Worm (Caenorhabditis elegans) whole organism, L2 larva: ENCODE results near the gene C01G6.4.
A peak's percentile ranks its signal among the peaks of the same experiment; 100 is the strongest.

Experiments
- C34F6.9 ChIP-seq: fragments of 150-350 bp; optimal IDR thresholded peaks from 2 replicates; lab custom pipeline; 2014; ENCODE audit warnings: missing biosample characterization, missing genetic modification characterization
- F13H6.1 ChIP-seq: sonication (generic microtip); optimal IDR thresholded peaks from 2 replicates; lab custom pipeline; 2016; ENCODE audit warnings: missing genetic modification characterization, missing compliant biosample characterization
- R02D3.7 ChIP-seq: fragments of 150-350 bp; optimal IDR thresholded peaks from 2 replicates; lab custom pipeline; 2014; ENCODE audit warnings: missing biosample characterization, missing genetic modification characterization
- ZK546.5 ChIP-seq: sonication (generic microtip); optimal IDR thresholded peaks from 2 replicates; lab custom pipeline; 2017; ENCODE audit warnings: missing biosample characterization, missing genetic modification characterization
- aly-2 ChIP-seq: fragments of 150-350 bp; optimal IDR thresholded peaks from 2 replicates; lab custom pipeline; 2014; ENCODE audit warnings: missing biosample characterization, missing genetic modification characterization
- ama-1 ChIP-seq: fragments of 150-350 bp; optimal IDR thresholded peaks from 2 replicates; lab custom pipeline; 2018; ENCODE audit warnings: inconsistent platforms
- blmp-1 ChIP-seq: sonication (generic microtip); optimal IDR thresholded peaks from 2 replicates; lab custom pipeline; 2017; ENCODE audit warnings: missing genetic modification characterization, mild to moderate bottlenecking, missing compliant biosample characterization, antibody characterized with exemption, moderate library complexity; ENCODE audit not compliant: insufficient read depth
- ceh-16 ChIP-seq: fragments of 150-350 bp; optimal IDR thresholded peaks from 2 replicates; lab custom pipeline; 2014; ENCODE audit warnings: missing biosample characterization, missing genetic modification characterization
- crh-2 ChIP-seq: sonication (generic microtip); optimal IDR thresholded peaks from 2 replicates; lab custom pipeline; 2017; ENCODE audit warnings: missing biosample characterization, missing genetic modification characterization
- dmd-4 ChIP-seq: sonication (generic microtip); optimal IDR thresholded peaks from 2 replicates; lab custom pipeline; 2017; ENCODE audit warnings: missing biosample characterization, missing genetic modification characterization
- egl-27 ChIP-seq: sonication (generic microtip); optimal IDR thresholded peaks from 3 replicates; lab custom pipeline; 2017; ENCODE audit warnings: missing biosample characterization, missing genetic modification reagents, missing genetic modification characterization
- elt-1 ChIP-seq: fragments of 150-350 bp; optimal IDR thresholded peaks from 2 replicates; lab custom pipeline; 2014; ENCODE audit warnings: missing biosample characterization, missing genetic modification characterization
- elt-3 ChIP-seq: sonication (generic microtip); optimal IDR thresholded peaks from 2 replicates; lab custom pipeline; 2017; ENCODE audit warnings: missing biosample characterization, missing genetic modification characterization
- fos-1 ChIP-seq: fragments of 150-350 bp; optimal IDR thresholded peaks from 2 replicates; lab custom pipeline; 2014; ENCODE audit warnings: missing biosample characterization, missing genetic modification characterization
- gmeb-1 ChIP-seq: fragments of 150-350 bp; optimal IDR thresholded peaks from 2 replicates; lab custom pipeline; 2014; ENCODE audit warnings: missing biosample characterization, missing genetic modification characterization
- lin-11 ChIP-seq: fragments of 150-350 bp; sonication (generic microtip); optimal IDR thresholded peaks from 2 replicates; lab custom pipeline; 2014; ENCODE audit warnings: missing biosample characterization, missing genetic modification characterization, inconsistent platforms, mixed read lengths
- lin-13 ChIP-seq: fragments of 150-350 bp; optimal IDR thresholded peaks from 2 replicates; lab custom pipeline; 2014; ENCODE audit warnings: missing biosample characterization, missing genetic modification reagents, missing genetic modification characterization
- lin-39 ChIP-seq: fragments of 150-350 bp; optimal IDR thresholded peaks from 2 replicates; lab custom pipeline; 2014; ENCODE audit warnings: missing biosample characterization, missing genetic modification reagents, missing genetic modification characterization
- lsy-2 ChIP-seq, 2 experiments: fragments of 150-350 bp in 1 of 2; sonication (generic microtip) in 1 of 2; optimal IDR thresholded peaks; 2 replicates each; lab custom pipeline; 2014 to 2017; ENCODE audit warnings: missing biosample characterization in 2 of 2, missing genetic modification characterization in 2 of 2
- mdl-1 ChIP-seq, 2 experiments: fragments of 150-350 bp in 1 of 2; sonication (generic microtip) in 1 of 2; optimal IDR thresholded peaks; 2 replicates each; lab custom pipeline; 2017; ENCODE audit warnings: missing biosample characterization in 2 of 2, missing genetic modification characterization in 2 of 2
- nhr-10 ChIP-seq: sonication (generic microtip); optimal IDR thresholded peaks from 2 replicates; lab custom pipeline; 2017; ENCODE audit warnings: missing biosample characterization, missing genetic modification characterization
- nhr-11 ChIP-seq: fragments of 150-350 bp; optimal IDR thresholded peaks from 2 replicates; lab custom pipeline; 2014; ENCODE audit warnings: missing biosample characterization, missing genetic modification characterization
- nhr-12 ChIP-seq: fragments of 150-350 bp; optimal IDR thresholded peaks from 2 replicates; lab custom pipeline; 2014; ENCODE audit warnings: missing biosample characterization, missing genetic modification characterization
- nhr-129 ChIP-seq: fragments of 150-350 bp; optimal IDR thresholded peaks from 2 replicates; lab custom pipeline; 2014; ENCODE audit warnings: missing biosample characterization, missing genetic modification characterization
- nhr-21 ChIP-seq: fragments of 150-350 bp; optimal IDR thresholded peaks from 2 replicates; lab custom pipeline; 2014; ENCODE audit warnings: missing biosample characterization, missing genetic modification characterization
- nhr-237 ChIP-seq: fragments of 150-350 bp; optimal IDR thresholded peaks from 2 replicates; lab custom pipeline; 2014; ENCODE audit warnings: missing biosample characterization, missing genetic modification characterization
- nhr-25 ChIP-seq: fragments of 150-350 bp; sonication (generic microtip); optimal IDR thresholded peaks from 3 replicates; lab custom pipeline; 2014; ENCODE audit warnings: missing biosample characterization, missing genetic modification characterization
- nhr-6 ChIP-seq: fragments of 150-350 bp; optimal IDR thresholded peaks from 2 replicates; lab custom pipeline; 2014; ENCODE audit warnings: missing biosample characterization, missing genetic modification characterization
- nhr-77 ChIP-seq: fragments of 150-350 bp; optimal IDR thresholded peaks from 2 replicates; lab custom pipeline; 2014; ENCODE audit warnings: missing biosample characterization, missing genetic modification characterization
- sem-4 ChIP-seq: fragments of 150-350 bp; optimal IDR thresholded peaks from 2 replicates; lab custom pipeline; 2014; ENCODE audit warnings: missing biosample characterization, missing genetic modification reagents, missing genetic modification characterization
- skn-1 ChIP-seq: sonication (generic microtip); optimal IDR thresholded peaks from 2 replicates; lab custom pipeline; 2017; ENCODE audit warnings: missing biosample characterization, missing genetic modification characterization
- sma-3 ChIP-seq: sonication (generic microtip); optimal IDR thresholded peaks from 2 replicates; lab custom pipeline; 2016; ENCODE audit warnings: missing genetic modification reagents, missing genetic modification characterization, missing compliant biosample characterization
- sma-9 ChIP-seq, 2 experiments: fragments of 150-350 bp in 1 of 2; sonication (generic microtip) in 1 of 2; optimal IDR thresholded peaks; 2 replicates each; lab custom pipeline; 2014 to 2016; ENCODE audit warnings: missing genetic modification characterization in 2 of 2, mild to moderate bottlenecking in 1 of 2, missing biosample characterization in 1 of 2, missing compliant biosample characterization in 1 of 2, missing genetic modification reagents in 1 of 2, moderate library complexity in 1 of 2
- snpc-4 ChIP-seq: fragments of 150-350 bp; optimal IDR thresholded peaks from 2 replicates; lab custom pipeline; 2014; ENCODE audit warnings: missing biosample characterization, missing genetic modification characterization
- unc-39 ChIP-seq: fragments of 150-350 bp; optimal IDR thresholded peaks from 2 replicates; lab custom pipeline; 2014; ENCODE audit warnings: missing biosample characterization, missing genetic modification characterization
- unc-55 ChIP-seq: fragments of 150-350 bp; sonication (generic microtip); optimal IDR thresholded peaks from 3 replicates; lab custom pipeline; 2014; ENCODE audit warnings: missing biosample characterization, missing genetic modification reagents, missing genetic modification characterization
- unc-62 ChIP-seq: fragments of 150-350 bp; optimal IDR thresholded peaks from 2 replicates; lab custom pipeline; 2014; ENCODE audit warnings: missing biosample characterization, missing genetic modification reagents, missing genetic modification characterization
- zag-1 ChIP-seq: fragments of 150-350 bp; optimal IDR thresholded peaks from 2 replicates; lab custom pipeline; 2014; ENCODE audit warnings: missing biosample characterization, missing genetic modification characterization
- ztf-11 ChIP-seq: sonication (generic microtip); optimal IDR thresholded peaks from 2 replicates; lab custom pipeline; 2017; ENCODE audit warnings: missing biosample characterization, missing genetic modification characterization
- ztf-4 ChIP-seq: fragments of 150-350 bp; optimal IDR thresholded peaks from 2 replicates; lab custom pipeline; 2014; ENCODE audit warnings: missing biosample characterization, missing genetic modification characterization

Gene C01G6.4

ce11 chrII:9305575-9305974 lies 32.7 kb upstream of the C01G6.4 start:
- TF ChIP-seq nhr-21 (tag; lab: Kevin White, UChicago) (no peak), blmp-1 (tag; lab: Kevin White, UChicago) (no peak), lsy-2 (tag; optimal IDR thresholded peaks at IDR 0.05; lab: Kevin White, UChicago) (peak in 1 of 2 experiments; percentile 15), unc-55 (GFP tag; lab: Kevin White, UChicago) (peak; percentile 48), sma-9 (GFP tag; optimal IDR thresholded peaks at IDR 0.05; lab: Kevin White, UChicago) (peak; percentile 32), sma-9 (tag; optimal IDR thresholded peaks at IDR 0.05; lab: Kevin White, UChicago) (no peak), dmd-4 (no peak), crh-2 (tag; lab: Kevin White, UChicago) (no peak)
- TF ChIP-seq, all 48 proteins: peak for 3

DNA sequence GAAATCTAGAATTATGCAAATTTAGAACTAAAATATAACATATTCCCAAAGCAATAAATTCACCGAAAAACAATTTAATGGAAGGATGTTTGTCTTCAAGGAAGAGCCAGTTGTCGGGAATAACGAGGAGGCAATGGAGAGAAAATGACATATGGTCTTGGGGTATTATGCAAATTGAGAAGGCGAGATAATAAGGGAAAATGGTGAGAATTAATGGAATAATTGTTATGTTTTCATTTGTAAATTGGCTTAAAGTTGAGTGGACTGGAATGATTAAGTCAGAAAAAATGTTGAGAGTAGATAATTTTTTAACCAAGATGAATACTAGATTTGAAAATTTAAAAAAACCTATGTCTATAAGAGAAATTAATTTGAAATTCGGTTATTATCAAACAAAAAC lies 32.0 kb upstream of the C01G6.4 start:
- TF ChIP-seq nhr-77 (tag; lab: Kevin White, UChicago): no peak
- no peak for TF ChIP-seq nhr-11 (tag; lab: Kevin White, UChicago)
- TF ChIP-seq nhr-6: no peak
- TF ChIP-seq ama-1 (lab: Kevin White, UChicago): no peak
- no peak for TF ChIP-seq nhr-10 (tag; lab: Kevin White, UChicago)
- TF ChIP-seq lsy-2 (tag; optimal IDR thresholded peaks at IDR 0.05; lab: Kevin White, UChicago): no peak
- no peak for TF ChIP-seq elt-1 (tag; lab: Kevin White, UChicago)

ce11 chrII:9303545-9303944 lies 30.7 kb upstream of the C01G6.4 start:
- TF ChIP-seq unc-62 (GFP tag; lab: Kevin White, UChicago) (no peak), nhr-10 (tag; lab: Kevin White, UChicago) (no peak), nhr-77 (tag; lab: Kevin White, UChicago) (no peak), nhr-129 (tag; lab: Kevin White, UChicago) (no peak), unc-55 (GFP tag; lab: Kevin White, UChicago) (peak; percentile 9), gmeb-1 (tag; lab: Kevin White, UChicago) (no peak), lin-13 (no peak)
- TF ChIP-seq, all 48 proteins: peak for 1

- no peak for TF ChIP-seq zag-1 (tag; lab: Kevin White, UChicago)
- TF ChIP-seq egl-27 (tag; lab: Kevin White, UChicago): no peak
- no peak for TF ChIP-seq nhr-25 (tag; lab: Kevin White, UChicago)
- no peak for TF ChIP-seq skn-1 (tag; lab: Kevin White, UChicago)
- no peak for TF ChIP-seq ztf-11 (tag; lab: Kevin White, UChicago)
- no peak for TF ChIP-seq nhr-129 (tag; lab: Kevin White, UChicago)
- TF ChIP-seq lin-11 (tag; lab: Kevin White, UChicago): no peak
- no peak for TF ChIP-seq sem-4 (tag; lab: Kevin White, UChicago)
- TF ChIP-seq elt-3 (tag; lab: Kevin White, UChicago): no peak
- TF ChIP-seq lsy-2 (tag; optimal IDR thresholded peaks at IDR 0.05; lab: Kevin White, UChicago): no peak
- TF ChIP-seq sma-3 (GFP tag; lab: Kevin White, UChicago): no peak
- no peak for TF ChIP-seq ZK546.5 (tag; lab: Kevin White, UChicago)
- no peak for TF ChIP-seq unc-39 (tag; lab: Kevin White, UChicago)
- peak; percentile 91 for TF ChIP-seq fos-1
- peak; percentile 14 for TF ChIP-seq crh-2 (tag; lab: Kevin White, UChicago)
- TF ChIP-seq unc-55 (GFP tag; lab: Kevin White, UChicago): no peak
- TF ChIP-seq nhr-237 (tag; lab: Kevin White, UChicago): no peak
- TF ChIP-seq ceh-16 (tag; lab: Kevin White, UChicago): no peak
- TF ChIP-seq C34F6.9: no peak
- TF ChIP-seq snpc-4: no peak
- TF ChIP-seq sma-9 (GFP tag; optimal IDR thresholded peaks at IDR 0.05; lab: Kevin White, UChicago): peak; percentile 34
- TF ChIP-seq sma-9 (tag; optimal IDR thresholded peaks at IDR 0.05; lab: Kevin White, UChicago): no peak
- TF ChIP-seq lin-39 (tag; lab: Kevin White, UChicago): no peak
- TF ChIP-seq F13H6.1: peak; percentile 42
- TF ChIP-seq ama-1 (lab: Kevin White, UChicago): no peak
- TF ChIP-seq mdl-1 (tag; optimal IDR thresholded peaks at IDR 0.05; lab: Kevin White, UChicago): no peak
- TF ChIP-seq ztf-4 (tag; lab: Kevin White, UChicago): no peak
- TF ChIP-seq R02D3.7: no peak
- no peak for TF ChIP-seq nhr-12
- TF ChIP-seq aly-2: no peak
- no peak for TF ChIP-seq unc-62 (GFP tag; lab: Kevin White, UChicago)
Observed at ce11 chrII:9301065-9301464, 28.2 kb upstream of the C01G6.4 start.
